Worm (Caenorhabditis elegans) whole organism, L1 larva: ENCODE results near the gene tmem-135.

Source experiments
- lir-3 ChIP-seq: sonication (generic microtip); optimal IDR thresholded peaks from 2 replicates; lab custom pipeline; 2016; ENCODE audit warnings: mild to moderate bottlenecking, missing genetic modification characterization, moderate library complexity, missing compliant biosample characterization; ENCODE audit not compliant: poor library complexity
- nhr-19 ChIP-seq: fragments of 200-800 bp; sonication (Bioruptor generic); conservative IDR thresholded peaks from 2 replicates; pipeline ENCODE4 v1.3.6; 2022; ENCODE audit warnings: missing genetic modification characterization, missing compliant biosample characterization
- nhr-237 ChIP-seq: fragments of 150-350 bp; optimal IDR thresholded peaks from 2 replicates; lab custom pipeline; 2014; ENCODE audit warnings: missing biosample characterization, missing genetic modification characterization

DNA sequence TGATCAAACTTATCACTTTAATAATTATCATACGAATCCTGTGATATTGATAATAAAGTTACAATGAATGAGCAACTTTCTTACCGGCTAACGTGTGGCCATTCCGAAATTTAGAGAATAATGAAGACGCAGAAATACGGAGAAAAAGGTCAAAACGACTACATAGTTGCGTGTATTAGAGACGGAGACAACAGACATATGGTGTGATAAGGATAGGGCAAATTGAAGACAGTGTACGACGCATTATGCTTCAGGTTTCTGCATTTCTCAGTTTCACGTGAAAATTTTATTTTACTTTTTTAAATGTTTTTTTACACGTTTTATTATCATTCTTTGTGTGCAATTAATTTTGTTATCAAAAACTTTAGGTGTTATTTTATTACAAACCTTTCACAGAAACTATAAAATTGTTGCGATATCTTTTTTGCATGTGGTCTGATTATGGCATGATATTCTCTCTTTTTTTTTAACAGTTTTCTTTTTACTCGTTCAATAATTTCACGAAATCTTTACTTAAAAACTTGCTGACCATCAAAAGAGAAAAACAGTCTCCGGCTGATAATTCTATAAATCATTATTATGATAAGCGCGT lies at the start of gene tmem-135:
- TF ChIP-seq nhr-19 (no peak), lir-3 (tag; lab: Kevin White, UChicago) (no peak), nhr-237 (tag; lab: Kevin White, UChicago) (no peak)
